In genomic region chrX:19745908-19746604, dm6 we compare ENCODE assay signal across 1 fruit fly cellular context.
TF ChIP-seq lines count a peak whose summit lies in the region.

Gene parvin (plus strand): TSS chrX:19746041.

TF ChIP-seq in whole organism, embryonic, 481 proteins besides CTCF, POLR2A, EP300 and RAD21 (continued from another document):
- peak; percentile 37 for TF ChIP-seq pzg (GFP tag; optimal IDR thresholded peaks at IDR 0.05; lab: Kevin White, UChicago)
- TF ChIP-seq phol (tag; optimal IDR thresholded peaks at IDR 0.05; lab: Kevin White, UChicago) = peak; percentile 1
- peak; percentile 51 for TF ChIP-seq gsb-n (tag; optimal IDR thresholded peaks at IDR 0.05; lab: Kevin White, UChicago)
- no peak for TF ChIP-seq Fer2 (tag; optimal IDR thresholded peaks at IDR 0.05; lab: Kevin White, UChicago)
- TF ChIP-seq trem (tag; optimal IDR thresholded peaks at IDR 0.05; lab: Kevin White, UChicago) = peak; percentile 7
- peak; percentile 33 for TF ChIP-seq sd (tag; optimal IDR thresholded peaks at IDR 0.05; lab: Kevin White, UChicago)
- peak; percentile 69 for TF ChIP-seq ftz-f1 (GFP tag; optimal IDR thresholded peaks at IDR 0.05; lab: Kevin White, UChicago)
- peak; percentile 50 for TF ChIP-seq YL-1 (GFP tag; optimal IDR thresholded peaks at IDR 0.05; lab: Kevin White, UChicago)
- TF ChIP-seq unc-4 (GFP tag; IDR thresholded peaks at IDR 0.05; lab: Robert Waterston, UW; ENCODE audit: partially characterized antibody) = peak; percentile 18; the same call in 1 of the 2 replicates
- TF ChIP-seq amos (GFP tag; IDR thresholded peaks at IDR 0.05; lab: Robert Waterston, UW; ENCODE audit: partially characterized antibody) = peak; percentile 32; the same call in 1 of the 2 replicates
- no peak for TF ChIP-seq bsh (GFP tag; optimal IDR thresholded peaks at IDR 0.05; lab: Kevin White, UChicago)
- TF ChIP-seq CG33213 (GFP tag; optimal IDR thresholded peaks at IDR 0.05; lab: Kevin White, UChicago) = no peak
- no peak for TF ChIP-seq unpg (GFP tag; optimal IDR thresholded peaks at IDR 0.05; lab: Kevin White, UChicago)
- peak; percentile 79 for TF ChIP-seq CG10267 (tag; optimal IDR thresholded peaks at IDR 0.05; lab: Kevin White, UChicago)
- TF ChIP-seq CG4617 (GFP tag; optimal IDR thresholded peaks at IDR 0.05; lab: Kevin White, UChicago; ENCODE audit: borderline replicate concordance) = peak; percentile 30
- peak in 1 of 2 experiments; percentile 95 for TF ChIP-seq Pdp1 (GFP tag; optimal IDR thresholded peaks at IDR 0.05; lab: Kevin White, UChicago)
- no peak for TF ChIP-seq CG31224 (GFP tag; IDR thresholded peaks at IDR 0.05; lab: Robert Waterston, UW)
- TF ChIP-seq Scr (GFP tag; IDR thresholded peaks at IDR 0.05; lab: Robert Waterston, UW; ENCODE audit: partially characterized antibody) = peak; percentile 48
- peak; percentile 45; the same call in 1 of the 2 replicates for TF ChIP-seq Dref (GFP tag; IDR thresholded peaks at IDR 0.05; lab: Robert Waterston, UW)
- TF ChIP-seq CG17912 (GFP tag; optimal IDR thresholded peaks at IDR 0.05; lab: Kevin White, UChicago) = no peak
- TF ChIP-seq MESR4 (GFP tag; optimal IDR thresholded peaks at IDR 0.05; lab: Kevin White, UChicago) = peak; percentile 86
- peak; percentile 82 for TF ChIP-seq cg (GFP tag; optimal IDR thresholded peaks at IDR 0.05; lab: Kevin White, UChicago)
- 0 out of 2 replicates have a peak, but pooled peaks have one; percentile 14 for TF ChIP-seq sna (GFP tag; IDR thresholded peaks at IDR 0.05; lab: Robert Waterston, UW; ENCODE audit: partially characterized antibody)
- no peak for TF ChIP-seq gt (GFP tag; IDR thresholded peaks at IDR 0.05; lab: Robert Waterston, UW)
- peak; percentile 43 for TF ChIP-seq CG12769 (tag; optimal IDR thresholded peaks at IDR 0.05; lab: Kevin White, UChicago)
- no peak for TF ChIP-seq zfh1 (GFP tag; IDR thresholded peaks at IDR 0.05; lab: Robert Waterston, UW)
